Fruit fly (Drosophila melanogaster) S2 (cell line): ENCODE data around the gene CG32720.

Experiments
- CG8478 ChIP-seq: fragments of >200 bp; optimal IDR thresholded peaks from 2 replicates; lab custom pipeline; 2018
- CTCF ChIP-seq, 2 experiments: fragments of >200 bp; optimal IDR thresholded peaks; 2 replicates each; lab custom pipeline; 2018

Gene CG32720

dm6 chrX:7521566-7522332 is 15.0 kb downstream of the CG32720 start:
- TF ChIP-seq CG8478 (no peak), CTCF (optimal IDR thresholded peaks at IDR 0.05; lab: Kevin White, UChicago) (peak in 1 of 2 experiments; percentile 34)

- TF ChIP-seq CG8478 (no peak), CTCF (optimal IDR thresholded peaks at IDR 0.05; lab: Kevin White, UChicago) (no peak)
These were observed 16.9 kb downstream of the CG32720 start for dm6 chrX:7519812-7520211.

dm6 chrX:7512769-7513168 is 24.0 kb downstream of the CG32720 start:
- no peak for TF ChIP-seq CG8478
- no peak for TF ChIP-seq CTCF (optimal IDR thresholded peaks at IDR 0.05; lab: Kevin White, UChicago)

dm6 chrX:7490927-7491326 is 45.8 kb downstream of the CG32720 start:
- TF ChIP-seq CG8478 (no peak), CTCF (optimal IDR thresholded peaks at IDR 0.05; lab: Kevin White, UChicago) (no peak)

dm6 chrX:7488254-7488653 is 48.5 kb downstream of the CG32720 start:
- no peak for TF ChIP-seq CTCF (optimal IDR thresholded peaks at IDR 0.05; lab: Kevin White, UChicago)
- TF ChIP-seq CG8478 = no peak

dm6 chrX:7486294-7486693 is 50.5 kb downstream of the CG32720 start:
- no peak for TF ChIP-seq CTCF (optimal IDR thresholded peaks at IDR 0.05; lab: Kevin White, UChicago)
- no peak for TF ChIP-seq CG8478
